Worm (Caenorhabditis elegans): ENCODE measurements around the gene srd-59.
A peak's percentile ranks its signal among the peaks of the same experiment; 100 is the strongest.

Gene srd-59

ce11 chrII:7238248-7238647 lies 32.8 kb downstream of the srd-59 start, which contains the start of gene aqp-1 (continued):
- TF ChIP-seq tag-97 (GFP tag; IDR thresholded peaks at IDR 0.05) (no peak), spr-1 (tag; optimal IDR thresholded peaks at IDR 0.05) (no peak), cey-2 (tag; optimal IDR thresholded peaks at IDR 0.05; ENCODE audit: borderline replicate concordance, insufficient read depth) (no peak), snpc-4 (tag; optimal IDR thresholded peaks at IDR 0.05) (no peak), Y5F2A.4 (GFP tag; optimal IDR thresholded peaks at IDR 0.05) (no peak), mep-1 (tag; optimal IDR thresholded peaks at IDR 0.05) (no peak), set-16 (GFP tag; IDR thresholded peaks at IDR 0.05) (no peak), lin-39 (tag; optimal IDR thresholded peaks at IDR 0.05) (no peak), nhr-48 (tag; optimal IDR thresholded peaks at IDR 0.05) (peak; percentile 80), mes-2 (tag; optimal IDR thresholded peaks at IDR 0.05; ENCODE audit: poor library complexity, severe bottlenecking) (no peak), zag-1 (tag; optimal IDR thresholded peaks at IDR 0.05) (no peak), D1046.2 (GFP tag; IDR thresholded peaks at IDR 0.05) (no peak), hlh-11 (tag; optimal IDR thresholded peaks at IDR 0.05) (peak; percentile 81), rbr-2 (tag; optimal IDR thresholded peaks at IDR 0.05) (no peak), nhr-77 (tag; optimal IDR thresholded peaks at IDR 0.05) (peak; percentile 45), tra-1 (GFP tag; IDR thresholded peaks at IDR 0.05) (peak; percentile 52; the same call in 1 of the 2 replicates), egl-43 (GFP tag; IDR thresholded peaks at IDR 0.05) (no peak), nhr-10 (tag; optimal IDR thresholded peaks at IDR 0.05) (no peak), hlh-30 (tag; optimal IDR thresholded peaks at IDR 0.05; ENCODE audit: insufficient read depth) (no peak), lin-13 (GFP tag; optimal IDR thresholded peaks at IDR 0.05) (no peak), ceh-32 (tag; optimal IDR thresholded peaks at IDR 0.05; ENCODE audit: poor library complexity) (no peak), gei-8 (GFP tag; optimal IDR thresholded peaks at IDR 0.05) (no peak), ceh-44 (GFP tag; IDR thresholded peaks at IDR 0.05) (no peak), vab-7 (GFP tag; IDR thresholded peaks at IDR 0.05) (no peak), ama-1 (optimal IDR thresholded peaks at IDR 0.05) (no peak), php-3 (GFP tag; IDR thresholded peaks at IDR 0.05) (no peak), lsy-2 (tag; optimal IDR thresholded peaks at IDR 0.05) (peak; percentile 19), fkh-10 (GFP tag; optimal IDR thresholded peaks at IDR 0.05) (no peak), zfp-3 (GFP tag; conservative IDR thresholded peaks at IDR 0.05) (no peak), ztf-11 (tag; optimal IDR thresholded peaks at IDR 0.05) (no peak), nhr-102 (tag; optimal IDR thresholded peaks at IDR 0.05) (no peak), mxl-3 (GFP tag; optimal IDR thresholded peaks at IDR 0.05) (peak; percentile 52), duxl-1 (tag; optimal IDR thresholded peaks at IDR 0.05; ENCODE audit: poor library complexity) (no peak), saeg-2 (GFP tag; IDR thresholded peaks at IDR 0.05) (no peak), mxl-2 (GFP tag; conservative IDR thresholded peaks at IDR 0.05) (no peak), F10B5.3 (tag; optimal IDR thresholded peaks at IDR 0.05) (no peak), F44E2.7 (GFP tag; IDR thresholded peaks at IDR 0.05) (no peak), hmg-1.1 (GFP tag; IDR thresholded peaks at IDR 0.05) (no peak), ZK546.5 (tag; optimal IDR thresholded peaks at IDR 0.05) (no peak), ctbp-1 (GFP tag; IDR thresholded peaks at IDR 0.05) (no peak), nhr-25 (tag; optimal IDR thresholded peaks at IDR 0.05; ENCODE audit: borderline replicate concordance, insufficient read depth) (no peak), unc-130 (GFP tag; optimal IDR thresholded peaks at IDR 0.05) (no peak), egl-27 (tag; optimal IDR thresholded peaks at IDR 0.05) (no peak), pqm-1 (tag; optimal IDR thresholded peaks at IDR 0.05) (peak; percentile 47), zip-11 (GFP tag; IDR thresholded peaks at IDR 0.05) (no peak), lin-38 (GFP tag; IDR thresholded peaks at IDR 0.05) (no peak), mdl-1 (tag; optimal IDR thresholded peaks at IDR 0.05) (peak in 1 of 2 experiments; percentile 34), lim-7 (GFP tag; IDR thresholded peaks at IDR 0.05) (no peak), aha-1 (tag) (no peak), attf-4 (tag; optimal IDR thresholded peaks at IDR 0.05) (no peak), arid-1 (GFP tag; conservative IDR thresholded peaks at IDR 0.05) (no peak), mdt-29 (GFP tag; IDR thresholded peaks at IDR 0.05) (no peak)
